Worm (Caenorhabditis elegans): Measurements from ENCODE around the gene Y94H6A.2.
"Not testable (repeated sequence)": the region's sequence is repeated elsewhere in the genome, so short reads cannot be mapped to it uniquely, and the experiment has no call there.

Gene Y94H6A.2

ce11 chrIV:2753541-2753940, 23.4 kb downstream of the Y94H6A.2 start:
- TF ChIP-seq ZK546.5 (tag; optimal IDR thresholded peaks at IDR 0.05) (no peak), cey-2 (tag; optimal IDR thresholded peaks at IDR 0.05; ENCODE audit: borderline replicate concordance, insufficient read depth) (no peak), daf-16 (GFP tag; optimal IDR thresholded peaks at IDR 0.05) (no peak), daf-16 (tag; optimal IDR thresholded peaks at IDR 0.05) (no peak), rbr-2 (tag; optimal IDR thresholded peaks at IDR 0.05) (no peak), hlh-30 (tag; optimal IDR thresholded peaks at IDR 0.05; ENCODE audit: insufficient read depth) (no peak), egl-27 (tag; optimal IDR thresholded peaks at IDR 0.05) (no peak), ceh-32 (tag; optimal IDR thresholded peaks at IDR 0.05; ENCODE audit: poor library complexity) (no peak), lin-29 (GFP tag; IDR thresholded peaks at IDR 0.05) (no peak), ctbp-1 (GFP tag; IDR thresholded peaks at IDR 0.05) (no peak), sdz-12 (GFP tag; optimal IDR thresholded peaks at IDR 0.05) (no peak)

ce11 chrIV:2755472-2755871, 25.4 kb downstream of the Y94H6A.2 start:
- TF ChIP-seq snpc-1.2 (GFP tag; IDR thresholded peaks at IDR 0.05) (0 out of 2 replicates have a peak, but pooled peaks have one; percentile 51), mdt-29 (GFP tag; IDR thresholded peaks at IDR 0.05) (peak; percentile 91), pha-4 (GFP tag; IDR thresholded peaks at IDR 0.05) (peak; percentile 65), lin-38 (GFP tag; IDR thresholded peaks at IDR 0.05) (peak; percentile 43; the same call in 1 of the 2 replicates), ctbp-1 (GFP tag; IDR thresholded peaks at IDR 0.05) (peak; percentile 64), Y105C5A.15 (GFP tag; IDR thresholded peaks at IDR 0.05) (peak; percentile 79; the same call in 1 of the 2 replicates), madf-5 (GFP tag; IDR thresholded peaks at IDR 0.05) (peak in 1 of 2 experiments; percentile 46; a peak in 1 of 4 replicates)
- not testable (repeated sequence) for TF ChIP-seq pha-4 (tag; optimal IDR thresholded peaks at IDR 0.05)

ce11 chrIV:2756073-2756472, 26.0 kb downstream of the Y94H6A.2 start:
- TF ChIP-seq Y105C5A.15 (GFP tag; IDR thresholded peaks at IDR 0.05) (peak; percentile 92), zfp-3 (GFP tag; conservative IDR thresholded peaks at IDR 0.05) (0 out of 2 replicates have a peak, but pooled peaks have one; percentile 34), ctbp-1 (GFP tag; IDR thresholded peaks at IDR 0.05) (peak; percentile 54; the same call in 1 of the 2 replicates), lin-38 (GFP tag; IDR thresholded peaks at IDR 0.05) (peak; percentile 59), D1046.2 (GFP tag; IDR thresholded peaks at IDR 0.05) (0 out of 2 replicates have a peak, but pooled peaks have one; percentile 56), madf-5 (GFP tag; IDR thresholded peaks at IDR 0.05) (0 out of 4 replicates have a peak, but pooled peaks of 1 of the 2 experiments have one; percentile 21), lin-1 (GFP tag; IDR thresholded peaks at IDR 0.05) (peak; percentile 54; the same call in 1 of the 2 replicates), egl-43 (GFP tag; IDR thresholded peaks at IDR 0.05) (peak; percentile 57; the same call in 1 of the 2 replicates), mdt-29 (GFP tag; IDR thresholded peaks at IDR 0.05) (peak; percentile 89), saeg-2 (GFP tag; IDR thresholded peaks at IDR 0.05) (peak; percentile 59; the same call in 1 of the 2 replicates)

- TF ChIP-seq dpl-1 (GFP tag; optimal IDR thresholded peaks at IDR 0.05) (no peak), nhr-42 (GFP tag; IDR thresholded peaks at IDR 0.05) (no peak), cey-2 (tag; optimal IDR thresholded peaks at IDR 0.05; ENCODE audit: borderline replicate concordance, insufficient read depth) (no peak), zip-11 (GFP tag; IDR thresholded peaks at IDR 0.05) (no peak), nhr-77 (tag; optimal IDR thresholded peaks at IDR 0.05) (no peak), snpc-4 (tag; optimal IDR thresholded peaks at IDR 0.05) (no peak), unc-62 (GFP tag; optimal IDR thresholded peaks at IDR 0.05 in 1 of 2) (peak in 1 of 2 experiments; percentile 66), unc-62 (tag; optimal IDR thresholded peaks at IDR 0.05) (no peak), F49E8.2 (tag; optimal IDR thresholded peaks at IDR 0.05; ENCODE audit: borderline replicate concordance) (no peak), ZK337.2 (GFP tag; IDR thresholded peaks at IDR 0.05) (no peak), aha-1 (tag) (peak; percentile 59), mdt-29 (GFP tag; IDR thresholded peaks at IDR 0.05) (no peak), F26F4.8 (GFP tag; conservative IDR thresholded peaks at IDR 0.05) (no peak), fos-1 (tag; optimal IDR thresholded peaks at IDR 0.05) (no peak), F10B5.3 (tag; optimal IDR thresholded peaks at IDR 0.05) (no peak), daf-16 (GFP tag; optimal IDR thresholded peaks at IDR 0.05) (no peak), daf-16 (tag; optimal IDR thresholded peaks at IDR 0.05) (no peak), nhr-237 (tag; optimal IDR thresholded peaks at IDR 0.05) (no peak), daf-8 (GFP tag; IDR thresholded peaks at IDR 0.05) (no peak)
Observed at ce11 chrIV:2758079-2758478, 28.0 kb downstream of the Y94H6A.2 start.
